Worm (Caenorhabditis elegans) whole organism, dauer: ENCODE data around the gene C18A3.3.
"Not testable (repeated sequence)": the region's sequence is repeated elsewhere in the genome, so short reads cannot be mapped to it uniquely, and the experiment has no call there.

Source experiments
- unc-62 ChIP-seq: sonication (generic microtip); optimal IDR thresholded peaks from 2 replicates; lab custom pipeline; 2017; ENCODE audit warnings: missing biosample characterization, missing genetic modification reagents, missing genetic modification characterization

Gene C18A3.3

ce11 chrII:5748395-5748794 is 32.3 kb downstream of the C18A3.3 start:
- TF ChIP-seq unc-62 (GFP tag; lab: Kevin White, UChicago) = no peak

- no peak for TF ChIP-seq unc-62 (GFP tag; lab: Kevin White, UChicago)
Measured at ce11 chrII:5749733-5750238, 33.7 kb downstream of the C18A3.3 start, which contains the start of gene ifb-2. TSS of gene ifb-2 (plus strand) at chrII:5750188.

ce11 chrII:5751353-5751752 is 35.2 kb downstream of the C18A3.3 start:
- no peak for TF ChIP-seq unc-62 (GFP tag; lab: Kevin White, UChicago)

- no peak for TF ChIP-seq unc-62 (GFP tag; lab: Kevin White, UChicago)
Measured at ce11 chrII:5754168-5754567, 38.1 kb downstream of the C18A3.3 start, which contains the start of gene F10C1.8. TSS of gene F10C1.8 (plus strand) at chrII:5754468.

- not testable (repeated sequence) for TF ChIP-seq unc-62 (GFP tag; lab: Kevin White, UChicago)
Measured at ce11 chrII:5757656-5758055, 41.5 kb downstream of the C18A3.3 start, which contains the start of the genes F10C1.3 and F10C1.23. TSS of gene F10C1.3 (minus strand) at chrII:5757756. TSS of gene F10C1.23 (plus strand) at chrII:5758040.

- TF ChIP-seq unc-62 (GFP tag; lab: Kevin White, UChicago) = no peak
Measured at ce11 chrII:5765318-5765717, 49.2 kb downstream of the C18A3.3 start, which contains the start of gene ifb-1. TSS of gene ifb-1 (plus strand) at chrII:5765618.
